Worm (Caenorhabditis elegans) whole organism, midembryonic: ENCODE measurements around the gene str-249.

ENCODE experiments used
- T22C8.4 ChIP-seq: fragments of 200-800 bp; sonication (Bioruptor generic); IDR thresholded peaks from 2 replicates; pipeline ENCODE4 v1.3.6; 2022; ENCODE audit warnings: missing genetic modification characterization, missing compliant biosample characterization
- cog-1 ChIP-seq: sonication (generic microtip); optimal IDR thresholded peaks from 2 replicates; lab custom pipeline; 2016; ENCODE audit warnings: missing genetic modification characterization, missing compliant biosample characterization
- flt-1 ChIP-seq: fragments of 200-800 bp; sonication (Bioruptor generic); IDR thresholded peaks from 2 replicates; pipeline ENCODE4 v1.3.6; 2022; ENCODE audit warnings: missing genetic modification characterization, missing compliant biosample characterization
- klf-2 ChIP-seq: fragments of 200-800 bp; sonication (Bioruptor generic); conservative IDR thresholded peaks from 2 replicates; pipeline ENCODE4 v1.3.6; 2022; ENCODE audit warnings: missing genetic modification reagents, missing genetic modification characterization, missing compliant biosample characterization
- med-1 ChIP-seq: sonication (generic microtip); optimal IDR thresholded peaks from 2 replicates; lab custom pipeline; 2017; ENCODE audit warnings: missing genetic modification characterization, mild to moderate bottlenecking, missing compliant biosample characterization, antibody characterized with exemption, missing genetic modification reagents; ENCODE audit not compliant: insufficient read depth
- tab-1 ChIP-seq: fragments of 200-800 bp; sonication (Bioruptor generic); IDR thresholded peaks from 2 replicates; pipeline ENCODE4 v1.3.6; 2022; ENCODE audit warnings: missing genetic modification characterization, missing compliant biosample characterization
- ztf-23 ChIP-seq: fragments of 200-800 bp; sonication (Bioruptor generic); IDR thresholded peaks from 2 replicates; pipeline ENCODE4 v1.3.6; 2022; ENCODE audit warnings: missing genetic modification reagents, missing genetic modification characterization, missing compliant biosample characterization

- TF ChIP-seq T22C8.4 (GFP tag; lab: Robert Waterston, UW) (no peak), ztf-23 (GFP tag; lab: Robert Waterston, UW) (no peak), cog-1 (no peak), flt-1 (GFP tag; lab: Robert Waterston, UW) (no peak), klf-2 (no peak), med-1 (GFP tag; lab: Kevin White, UChicago) (no peak), tab-1 (GFP tag; lab: Robert Waterston, UW) (no peak)
Observed at ce11 chrIV:7152409-7152808, 34.2 kb downstream of the str-249 start, which contains the start of gene col-113.
